Worm (Caenorhabditis elegans) whole organism, L1 larva: Measurements from ENCODE around the gene B0393.4.

Experiments used
- egl-13 ChIP-seq: sonication (generic microtip); optimal IDR thresholded peaks from 2 replicates; lab custom pipeline; 2016; ENCODE audit warnings: missing genotype, missing genetic modification reagents, missing genetic modification characterization, missing compliant biosample characterization
- lin-39 ChIP-seq: fragments of 150-350 bp; optimal IDR thresholded peaks from 2 replicates; lab custom pipeline; 2014; ENCODE audit warnings: missing biosample characterization, missing genetic modification reagents, missing genetic modification characterization
- nhr-237 ChIP-seq: fragments of 150-350 bp; optimal IDR thresholded peaks from 2 replicates; lab custom pipeline; 2014; ENCODE audit warnings: missing biosample characterization, missing genetic modification characterization
- unc-62 ChIP-seq: fragments of 150-350 bp; optimal IDR thresholded peaks from 2 replicates; lab custom pipeline; 2014; ENCODE audit warnings: missing biosample characterization, missing genetic modification reagents, missing genetic modification characterization
- zag-1 ChIP-seq: fragments of 150-350 bp; optimal IDR thresholded peaks from 2 replicates; lab custom pipeline; 2014; ENCODE audit warnings: missing biosample characterization, missing genetic modification characterization

DNA sequence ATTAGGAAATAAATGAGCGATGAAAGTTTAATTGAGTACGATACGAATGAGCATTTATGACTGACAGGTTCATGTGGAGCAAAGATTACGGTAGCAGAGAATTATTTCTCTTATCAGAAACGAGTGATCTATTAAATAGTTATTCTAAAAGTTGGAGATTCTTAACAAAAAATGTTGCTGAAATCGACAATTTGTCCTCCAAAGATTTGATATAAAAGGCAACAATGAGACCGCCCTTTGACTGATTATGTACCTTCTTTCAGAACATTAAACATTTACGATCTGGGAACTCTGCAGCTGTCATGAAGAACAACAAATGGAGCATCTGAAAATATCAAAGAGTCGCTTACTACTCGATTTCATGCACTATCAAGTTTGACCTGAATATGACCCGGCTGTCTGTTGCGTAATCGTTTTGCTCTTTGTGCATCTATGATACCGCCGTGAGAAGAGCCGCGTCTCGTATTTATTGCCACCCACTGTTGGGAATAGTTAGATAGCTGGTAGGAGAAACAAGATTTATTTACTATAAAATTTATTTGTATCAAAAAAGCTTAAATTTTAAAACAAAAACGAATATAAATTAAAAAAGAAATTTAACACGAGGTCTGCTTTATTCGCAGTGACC, 46.2 kb upstream of the B0393.4 start, which contains the start of gene pal-1:
- no peak for TF ChIP-seq egl-13 (tag; lab: Kevin White, UChicago)
- no peak for TF ChIP-seq unc-62 (GFP tag; lab: Kevin White, UChicago)
- TF ChIP-seq zag-1 (tag; lab: Kevin White, UChicago) = no peak
- TF ChIP-seq lin-39 (tag; lab: Kevin White, UChicago) = no peak
- TF ChIP-seq nhr-237 = no peak
